Worm (Caenorhabditis elegans) whole organism, mixed stage, embryonic: Measurements from ENCODE around the gene srx-42.

Experiments used
- blmp-1 ChIP-seq: fragments of 150-350 bp; optimal IDR thresholded peaks from 2 replicates; lab custom pipeline; 2014; ENCODE audit warnings: missing biosample characterization, missing genetic modification characterization
- drap-1 ChIP-seq: fragments of 200-800 bp; sonication (Bioruptor generic); optimal IDR thresholded peaks from 3 replicates; lab custom pipeline; 2018; ENCODE audit warnings: mild to moderate bottlenecking, missing genetic modification characterization, missing compliant biosample characterization
- lin-13 ChIP-seq: fragments of 150-350 bp; optimal IDR thresholded peaks from 2 replicates; lab custom pipeline; 2014; ENCODE audit warnings: missing biosample characterization, missing genetic modification characterization
- nhr-237 ChIP-seq: fragments of 150-350 bp; optimal IDR thresholded peaks from 2 replicates; lab custom pipeline; 2014; ENCODE audit warnings: missing biosample characterization, missing genetic modification characterization
- nhr-76 ChIP-seq: sonication (generic microtip); optimal IDR thresholded peaks from 2 replicates; lab custom pipeline; 2017; ENCODE audit warnings: missing biosample characterization, missing genetic modification characterization
- pha-4 ChIP-seq: fragments of 150-350 bp; optimal IDR thresholded peaks from 2 replicates; lab custom pipeline; 2018; ENCODE audit warnings: missing biosample characterization, missing genetic modification reagents, missing genetic modification characterization
- snpc-4 ChIP-seq: fragments of 150-350 bp; optimal IDR thresholded peaks from 2 replicates; lab custom pipeline; 2014; ENCODE audit warnings: missing biosample characterization, missing genetic modification characterization
- zip-8 ChIP-seq: fragments of 150-350 bp; optimal IDR thresholded peaks from 2 replicates; lab custom pipeline; 2014; ENCODE audit warnings: missing biosample characterization, missing genetic modification characterization
- ztf-11 ChIP-seq: fragments of 150-350 bp; optimal IDR thresholded peaks from 2 replicates; lab custom pipeline; 2014; ENCODE audit warnings: missing biosample characterization, missing genetic modification characterization

- TF ChIP-seq nhr-237 (tag; lab: Kevin White, UChicago) (no peak), ztf-11 (tag; lab: Kevin White, UChicago) (no peak), snpc-4 (tag; lab: Kevin White, UChicago) (no peak), drap-1 (GFP tag; lab: Kevin White, UChicago) (no peak), nhr-76 (no peak), pha-4 (tag; lab: Kevin White, UChicago) (no peak), blmp-1 (tag; lab: Kevin White, UChicago) (no peak), lin-13 (tag; lab: Kevin White, UChicago) (no peak), zip-8 (tag; lab: Kevin White, UChicago) (no peak)
Observed at ce11 chrV:13960916-13961315, 40.1 kb downstream of the srx-42 start, which contains the start of gene srh-24.
